Fruit fly (Drosophila melanogaster): ENCODE results near the gene CG11608.

DNA sequence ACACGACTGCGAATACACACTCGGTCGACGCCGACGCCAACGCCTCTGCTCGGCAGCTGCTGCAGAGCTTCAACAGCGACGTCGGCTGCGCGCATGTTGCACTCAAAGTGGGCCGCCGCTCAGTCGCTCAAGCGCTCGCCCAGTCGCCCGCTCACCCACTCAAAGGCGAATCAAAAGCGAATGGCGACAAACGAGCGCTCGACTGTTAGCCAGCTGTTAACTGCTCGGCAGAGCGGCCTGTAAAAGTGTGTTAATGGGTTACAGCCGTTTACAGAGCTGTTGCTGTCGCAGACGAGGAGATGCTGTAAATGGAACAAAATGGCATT lies 42.4 kb upstream of the CG11608 start:
- no peak for TF ChIP-seq Clk (GFP tag; optimal IDR thresholded peaks at IDR 0.05)
- TF ChIP-seq kay (GFP tag; ENCODE audit: borderline replicate concordance) = no peak
- no peak for TF ChIP-seq CG7101 (tag; optimal IDR thresholded peaks at IDR 0.05)
- no peak for TF ChIP-seq cic (GFP tag; optimal IDR thresholded peaks at IDR 0.05)
